Worm (Caenorhabditis elegans): ENCODE results near the gene dhs-27.

DNA sequence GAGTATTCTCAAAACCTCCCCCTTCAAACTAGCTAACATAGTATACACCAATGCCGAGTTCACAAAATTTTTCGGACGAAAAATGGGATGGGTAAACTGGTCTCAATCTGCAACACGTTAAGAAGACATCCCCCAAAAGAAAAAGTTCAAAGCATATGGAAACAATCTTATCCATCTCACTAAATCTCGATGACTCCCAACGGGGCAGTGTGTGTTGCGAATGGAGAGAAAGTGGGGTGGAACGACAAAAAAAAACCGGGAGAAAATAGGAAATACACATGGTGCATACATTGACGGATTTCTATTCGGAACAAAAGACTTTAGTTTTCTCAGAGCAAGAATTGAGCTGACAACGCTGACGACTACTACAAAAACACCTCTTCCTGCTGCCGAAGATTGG, 39.2 kb downstream of the dhs-27 start:
- TF ChIP-seq ama-1 (optimal IDR thresholded peaks at IDR 0.05) = no peak
- TF ChIP-seq hnd-1 (tag; optimal IDR thresholded peaks at IDR 0.05) = no peak
- TF ChIP-seq sea-1 (GFP tag; conservative IDR thresholded peaks at IDR 0.05) = no peak
- TF ChIP-seq ceh-36 (tag; optimal IDR thresholded peaks at IDR 0.05) = no peak
- TF ChIP-seq flt-1 (GFP tag; IDR thresholded peaks at IDR 0.05) = no peak
- TF ChIP-seq hmbx-1 (tag; optimal IDR thresholded peaks at IDR 0.05) = no peak
- no peak for TF ChIP-seq B0310.2 (tag; optimal IDR thresholded peaks at IDR 0.05)
- no peak for TF ChIP-seq hmg-4 (GFP tag; optimal IDR thresholded peaks at IDR 0.05)
